Fruit fly (Drosophila melanogaster) Kc167 (cell line): ENCODE measurements around the gene CG32095.

Experiments used
- Myc ChIP-seq: fragments of >200 bp; optimal IDR thresholded peaks from 2 replicates; lab custom pipeline; 2017; ENCODE audit warnings: missing external identifiers
- Sin3A ChIP-seq: fragments of >200 bp; optimal IDR thresholded peaks from 2 replicates; lab custom pipeline; 2018; ENCODE audit warnings: missing external identifiers
- h ChIP-seq: fragments of >200 bp; optimal IDR thresholded peaks from 3 replicates; lab custom pipeline; 2018; ENCODE audit warnings: missing external identifiers
- insv ChIP-seq: fragments of >200 bp; optimal IDR thresholded peaks from 3 replicates; lab custom pipeline; 2018; ENCODE audit warnings: missing external identifiers
- psq ChIP-seq: fragments of >200 bp; optimal IDR thresholded peaks from 2 replicates; lab custom pipeline; 2017; ENCODE audit warnings: missing external identifiers
- ttk ChIP-seq: sonication (Bioruptor generic); optimal IDR thresholded peaks from 2 replicates; lab custom pipeline; 2017; ENCODE audit warnings: missing external identifiers

The CG32095 gene

dm6 chr3L:11800761-11801160 lies 24.8 kb downstream of the CG32095 start, which contains the start of gene Gcat:
Gcat (minus strand) TSS chr3L:11800861.
- TF ChIP-seq ttk (lab: Kevin White, UChicago) = no peak
- no peak for TF ChIP-seq psq
- TF ChIP-seq Sin3A (lab: Kevin White, UChicago) = no peak
- TF ChIP-seq h (lab: Kevin White, UChicago) = no peak
- TF ChIP-seq Myc = no peak
- no peak for TF ChIP-seq insv

- no peak for TF ChIP-seq insv
- TF ChIP-seq ttk (lab: Kevin White, UChicago) = no peak
- no peak for TF ChIP-seq Myc
- no peak for TF ChIP-seq psq
- no peak for TF ChIP-seq h (lab: Kevin White, UChicago)
- TF ChIP-seq Sin3A (lab: Kevin White, UChicago) = no peak
These were observed 30.0 kb downstream of the CG32095 start, which contains the start of gene Klp68D for dm6 chr3L:11795440-11795983. Klp68D (plus strand) TSS chr3L:11795614.

dm6 chr3L:11793233-11793800 lies 32.2 kb downstream of the CG32095 start, which contains the start of the genes twy and CG10907:
twy (minus strand) TSS chr3L:11793283.
CG10907 (plus strand) TSS chr3L:11793514.
- TF ChIP-seq Myc = no peak
- no peak for TF ChIP-seq ttk (lab: Kevin White, UChicago)
- TF ChIP-seq insv = no peak
- no peak for TF ChIP-seq psq
- TF ChIP-seq h (lab: Kevin White, UChicago) = no peak
- no peak for TF ChIP-seq Sin3A (lab: Kevin White, UChicago)

- TF ChIP-seq h (lab: Kevin White, UChicago) (no peak), ttk (lab: Kevin White, UChicago) (no peak), insv (no peak), Sin3A (lab: Kevin White, UChicago) (no peak), Myc (no peak), psq (no peak)
These were observed 35.8 kb downstream of the CG32095 start, which contains the start of gene Pi3K68D for dm6 chr3L:11789773-11790172. Pi3K68D (minus strand) TSS chr3L:11790013.

- TF ChIP-seq psq = peak; percentile 5
- TF ChIP-seq ttk (lab: Kevin White, UChicago) = no peak
- TF ChIP-seq Myc = no peak
- no peak for TF ChIP-seq insv
These were observed 36.6 kb downstream of the CG32095 start for dm6 chr3L:11788936-11789352.

dm6 chr3L:11788195-11788594 lies 37.3 kb downstream of the CG32095 start:
- TF ChIP-seq Myc = no peak
- no peak for TF ChIP-seq h (lab: Kevin White, UChicago)
- TF ChIP-seq Sin3A (lab: Kevin White, UChicago) = no peak
- TF ChIP-seq ttk (lab: Kevin White, UChicago) = no peak
- TF ChIP-seq psq = no peak
- TF ChIP-seq insv = no peak

- no peak for TF ChIP-seq insv
- no peak for TF ChIP-seq h (lab: Kevin White, UChicago)
- TF ChIP-seq psq = no peak
- TF ChIP-seq ttk (lab: Kevin White, UChicago) = no peak
- no peak for TF ChIP-seq Sin3A (lab: Kevin White, UChicago)
- TF ChIP-seq Myc = no peak
These were observed 40.2 kb downstream of the CG32095 start for dm6 chr3L:11785291-11785690.

- no peak for TF ChIP-seq insv
- TF ChIP-seq Sin3A (lab: Kevin White, UChicago) = no peak
- TF ChIP-seq psq = no peak
- TF ChIP-seq Myc = no peak
- TF ChIP-seq h (lab: Kevin White, UChicago) = no peak
- no peak for TF ChIP-seq ttk (lab: Kevin White, UChicago)
These were observed 48.1 kb downstream of the CG32095 start for dm6 chr3L:11777348-11777958.

dm6 chr3L:11776731-11777130 lies 48.8 kb downstream of the CG32095 start, which contains the start of gene CG14131:
CG14131 (plus strand) TSS chr3L:11777073.
- no peak for TF ChIP-seq psq
- TF ChIP-seq Sin3A (lab: Kevin White, UChicago) = no peak
- TF ChIP-seq Myc = no peak
- no peak for TF ChIP-seq insv
- TF ChIP-seq ttk (lab: Kevin White, UChicago) = no peak
- no peak for TF ChIP-seq h (lab: Kevin White, UChicago)

- TF ChIP-seq Myc (no peak), Sin3A (lab: Kevin White, UChicago) (no peak), h (lab: Kevin White, UChicago) (no peak), insv (no peak)
These were observed 51.1 kb downstream of the CG32095 start, which contains the start of gene Tim13 for dm6 chr3L:11774401-11774800. Tim13 (minus strand) TSS chr3L:11774501.
